2 worm cellular contexts compared by ENCODE assay signal in genomic region chrIII:13065694-13066093, ce11.
A peak's percentile ranks its signal among the peaks of the same experiment; 100 is the strongest.
TF ChIP-seq lines count a peak whose summit lies in the region.

No protein-coding gene starts in this region.

TF ChIP-seq in whole organism, L4 larva, 104 proteins besides CTCF, POLR2A, EP300 and RAD21 (continued from another document):
- TF ChIP-seq unc-39 (tag; optimal IDR thresholded peaks at IDR 0.05; lab: Kevin White, UChicago) (no peak), ztf-7 (tag; optimal IDR thresholded peaks at IDR 0.05; lab: Kevin White, UChicago) (no peak), zfp-3 (GFP tag; conservative IDR thresholded peaks at IDR 0.05; lab: Robert Waterston, UW) (no peak), set-16 (GFP tag; IDR thresholded peaks at IDR 0.05; lab: Robert Waterston, UW) (no peak), nhr-237 (tag; optimal IDR thresholded peaks at IDR 0.05; lab: Kevin White, UChicago) (no peak), mxl-2 (GFP tag; conservative IDR thresholded peaks at IDR 0.05; lab: Robert Waterston, UW) (no peak), egl-43 (GFP tag; IDR thresholded peaks at IDR 0.05; lab: Robert Waterston, UW) (no peak), nhr-11 (tag; optimal IDR thresholded peaks at IDR 0.05; lab: Kevin White, UChicago) (no peak), lin-29 (GFP tag; IDR thresholded peaks at IDR 0.05; lab: Robert Waterston, UW) (no peak), tra-1 (GFP tag; IDR thresholded peaks at IDR 0.05; lab: Robert Waterston, UW) (no peak), cey-2 (tag; optimal IDR thresholded peaks at IDR 0.05; lab: Kevin White, UChicago; ENCODE audit: borderline replicate concordance, insufficient read depth) (no peak), mdl-1 (tag; optimal IDR thresholded peaks at IDR 0.05; lab: Kevin White, UChicago) (peak in 1 of 2 experiments; percentile 22), fos-1 (tag; optimal IDR thresholded peaks at IDR 0.05; lab: Kevin White, UChicago) (no peak), ces-1 (GFP tag; optimal IDR thresholded peaks at IDR 0.05; lab: Kevin White, UChicago) (no peak), madf-9 (GFP tag; conservative IDR thresholded peaks at IDR 0.05; lab: Robert Waterston, UW) (no peak), duxl-1 (tag; optimal IDR thresholded peaks at IDR 0.05; lab: Kevin White, UChicago; ENCODE audit: poor library complexity) (no peak), nhr-6 (tag; optimal IDR thresholded peaks at IDR 0.05; lab: Kevin White, UChicago) (no peak), ceh-28 (tag; optimal IDR thresholded peaks at IDR 0.05; lab: Kevin White, UChicago) (no peak), madf-5 (GFP tag; IDR thresholded peaks at IDR 0.05; lab: Robert Waterston, UW) (no peak), hif-1 (tag; optimal IDR thresholded peaks at IDR 0.05; lab: Kevin White, UChicago) (peak in 1 of 2 experiments; percentile 12), lin-39 (tag; optimal IDR thresholded peaks at IDR 0.05; lab: Kevin White, UChicago) (no peak), daf-8 (GFP tag; IDR thresholded peaks at IDR 0.05; lab: Robert Waterston, UW) (no peak), daf-16 (GFP tag; optimal IDR thresholded peaks at IDR 0.05; lab: Kevin White, UChicago) (no peak), daf-16 (tag; optimal IDR thresholded peaks at IDR 0.05; lab: Kevin White, UChicago) (no peak), arid-1 (GFP tag; conservative IDR thresholded peaks at IDR 0.05; lab: Robert Waterston, UW) (no peak), egl-27 (tag; optimal IDR thresholded peaks at IDR 0.05; lab: Kevin White, UChicago) (no peak), saeg-2 (GFP tag; IDR thresholded peaks at IDR 0.05; lab: Robert Waterston, UW) (no peak), nhr-25 (tag; optimal IDR thresholded peaks at IDR 0.05; lab: Kevin White, UChicago; ENCODE audit: borderline replicate concordance, insufficient read depth) (peak; percentile 61), ceh-20 (GFP tag; IDR thresholded peaks at IDR 0.05; lab: Robert Waterston, UW) (no peak), aha-1 (tag; lab: Kevin White, UChicago) (peak; percentile 69), nhr-42 (GFP tag; IDR thresholded peaks at IDR 0.05; lab: Robert Waterston, UW) (no peak), mep-1 (tag; optimal IDR thresholded peaks at IDR 0.05; lab: Kevin White, UChicago) (no peak), lsy-2 (tag; optimal IDR thresholded peaks at IDR 0.05; lab: Kevin White, UChicago) (peak in 1 of 2 experiments; percentile 13), F49E8.2 (tag; optimal IDR thresholded peaks at IDR 0.05; lab: Kevin White, UChicago; ENCODE audit: borderline replicate concordance) (no peak), D1046.2 (GFP tag; IDR thresholded peaks at IDR 0.05; lab: Robert Waterston, UW) (no peak), ztf-11 (tag; optimal IDR thresholded peaks at IDR 0.05; lab: Kevin White, UChicago) (no peak), F10B5.3 (tag; optimal IDR thresholded peaks at IDR 0.05; lab: Kevin White, UChicago) (no peak), lin-13 (GFP tag; optimal IDR thresholded peaks at IDR 0.05; lab: Kevin White, UChicago) (no peak), pha-4 (GFP tag; IDR thresholded peaks at IDR 0.05; lab: Robert Waterston, UW) (no peak), pha-4 (tag; optimal IDR thresholded peaks at IDR 0.05; lab: Kevin White, UChicago) (no peak), zfp-2 (tag; optimal IDR thresholded peaks at IDR 0.05; lab: Kevin White, UChicago) (no peak), nhr-102 (tag; optimal IDR thresholded peaks at IDR 0.05; lab: Kevin White, UChicago) (no peak), nhr-48 (tag; optimal IDR thresholded peaks at IDR 0.05; lab: Kevin White, UChicago) (no peak), dve-1 (tag; optimal IDR thresholded peaks at IDR 0.05; lab: Kevin White, UChicago; ENCODE audit: insufficient read depth) (no peak), ceh-62 (tag; optimal IDR thresholded peaks at IDR 0.05; lab: Kevin White, UChicago) (no peak), Y48G9A.11 (GFP tag; IDR thresholded peaks at IDR 0.05; lab: Robert Waterston, UW) (no peak), Y5F2A.4 (GFP tag; optimal IDR thresholded peaks at IDR 0.05; lab: Kevin White, UChicago) (no peak), Y105C5A.15 (GFP tag; IDR thresholded peaks at IDR 0.05; lab: Robert Waterston, UW) (no peak), mdt-29 (GFP tag; IDR thresholded peaks at IDR 0.05; lab: Robert Waterston, UW) (no peak), daf-19 (GFP tag; conservative IDR thresholded peaks at IDR 0.05; lab: Robert Waterston, UW) (no peak), snpc-1.2 (GFP tag; IDR thresholded peaks at IDR 0.05; lab: Robert Waterston, UW) (no peak), unc-130 (GFP tag; optimal IDR thresholded peaks at IDR 0.05; lab: Kevin White, UChicago) (no peak), F26F4.8 (GFP tag; conservative IDR thresholded peaks at IDR 0.05; lab: Robert Waterston, UW) (no peak), nhr-76 (tag; optimal IDR thresholded peaks at IDR 0.05; lab: Kevin White, UChicago) (no peak), lir-3 (tag; optimal IDR thresholded peaks at IDR 0.05; lab: Kevin White, UChicago) (no peak), R02D3.7 (tag; optimal IDR thresholded peaks at IDR 0.05; lab: Kevin White, UChicago) (no peak), php-3 (GFP tag; IDR thresholded peaks at IDR 0.05; lab: Robert Waterston, UW) (no peak), dmd-8 (GFP tag; IDR thresholded peaks at IDR 0.05; lab: Robert Waterston, UW) (no peak), ctbp-1 (GFP tag; IDR thresholded peaks at IDR 0.05; lab: Robert Waterston, UW) (no peak), hlh-30 (tag; optimal IDR thresholded peaks at IDR 0.05; lab: Kevin White, UChicago; ENCODE audit: insufficient read depth) (peak; percentile 58), tag-97 (GFP tag; IDR thresholded peaks at IDR 0.05; lab: Robert Waterston, UW) (no peak), nhr-77 (tag; optimal IDR thresholded peaks at IDR 0.05; lab: Kevin White, UChicago) (no peak), pqm-1 (tag; optimal IDR thresholded peaks at IDR 0.05; lab: Kevin White, UChicago) (no peak), attf-4 (tag; optimal IDR thresholded peaks at IDR 0.05; lab: Kevin White, UChicago) (no peak), lin-38 (GFP tag; IDR thresholded peaks at IDR 0.05; lab: Robert Waterston, UW) (no peak), zip-11 (GFP tag; IDR thresholded peaks at IDR 0.05; lab: Robert Waterston, UW) (no peak), dpl-1 (GFP tag; optimal IDR thresholded peaks at IDR 0.05; lab: Kevin White, UChicago) (no peak), T26A8.4 (GFP tag; IDR thresholded peaks at IDR 0.05; lab: Robert Waterston, UW) (no peak)

TF ChIP-seq in whole organism, mixed stage, embryonic, 35 proteins besides CTCF, POLR2A, EP300 and RAD21 (continued from another document):
- TF ChIP-seq blmp-1 (tag; optimal IDR thresholded peaks at IDR 0.05; lab: Kevin White, UChicago) (no peak), nhr-76 (tag; optimal IDR thresholded peaks at IDR 0.05; lab: Kevin White, UChicago) (no peak), nhr-12 (tag; optimal IDR thresholded peaks at IDR 0.05; lab: Kevin White, UChicago) (no peak), elt-1 (tag; optimal IDR thresholded peaks at IDR 0.05; lab: Kevin White, UChicago; ENCODE audit: borderline replicate concordance, insufficient read depth) (no peak), zip-8 (tag; optimal IDR thresholded peaks at IDR 0.05; lab: Kevin White, UChicago) (peak; percentile 37), nhr-237 (tag; optimal IDR thresholded peaks at IDR 0.05; lab: Kevin White, UChicago) (no peak), sptf-1 (tag; optimal IDR thresholded peaks at IDR 0.05; lab: Kevin White, UChicago) (peak; percentile 14), sem-2 (GFP tag; optimal IDR thresholded peaks at IDR 0.05; lab: Kevin White, UChicago) (no peak), cnd-1 (tag; optimal IDR thresholded peaks at IDR 0.05; lab: Kevin White, UChicago) (peak; percentile 73), snpc-4 (tag; optimal IDR thresholded peaks at IDR 0.05; lab: Kevin White, UChicago) (no peak), mls-2 (tag; optimal IDR thresholded peaks at IDR 0.05; lab: Kevin White, UChicago) (peak; percentile 71), elt-3 (tag; optimal IDR thresholded peaks at IDR 0.05; lab: Kevin White, UChicago) (no peak)
